Worm (Caenorhabditis elegans): ENCODE data around the gene R09E10.1.

DNA sequence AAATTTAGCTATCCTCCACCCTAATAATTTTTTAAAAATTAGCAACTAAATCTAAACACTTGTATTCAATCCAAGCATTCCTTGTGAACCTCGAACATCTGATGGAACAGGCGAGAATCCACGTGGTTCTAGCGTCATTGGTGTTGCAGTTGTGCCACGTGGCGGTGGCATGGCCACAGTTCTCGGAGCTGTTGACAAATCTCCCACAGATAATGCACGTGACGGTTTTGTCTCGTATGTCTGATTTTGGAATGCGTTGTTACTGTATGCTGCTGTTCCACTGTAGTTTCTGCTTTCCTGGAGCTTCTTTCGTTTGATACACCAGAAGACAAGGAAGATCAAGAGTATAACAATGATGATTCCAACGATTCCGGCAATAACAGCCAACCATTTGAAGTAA is 26.5 kb downstream of the R09E10.1 start:
- TF ChIP-seq ama-1 (optimal IDR thresholded peaks at IDR 0.05) (no peak), F13C5.2 (tag; optimal IDR thresholded peaks at IDR 0.05) (no peak), B0310.2 (tag; optimal IDR thresholded peaks at IDR 0.05) (no peak), tra-4 (tag; optimal IDR thresholded peaks at IDR 0.05) (no peak), tbx-11 (GFP tag; IDR thresholded peaks at IDR 0.05) (no peak), ceh-13 (GFP tag; optimal IDR thresholded peaks at IDR 0.05) (no peak)
